Fruit fly (Drosophila melanogaster) whole organism, embryonic: ENCODE data around the gene CG31493.

ENCODE experiments used
- Aef1 ChIP-seq: fragments of 200-800 bp; sonication (Bioruptor generic); IDR thresholded peaks from 3 replicates; pipeline ENCODE4 v1.3.6; 2022; ENCODE audit warnings: missing biosample characterization, missing genetic modification characterization
- Blimp-1 ChIP-seq: fragments of 200-800 bp; sonication (Bioruptor generic); optimal IDR thresholded peaks from 3 replicates; lab custom pipeline; 2018; ENCODE audit warnings: missing biosample characterization, missing genetic modification characterization, mild to moderate bottlenecking, moderate library complexity, missing genetic modification reagents
- CG10543 ChIP-seq: fragments of 200-800 bp; sonication (Bioruptor generic); optimal IDR thresholded peaks from 3 replicates; lab custom pipeline; 2017; ENCODE audit warnings: missing biosample characterization, mild to moderate bottlenecking, missing genetic modification characterization, moderate library complexity
- CG12155 ChIP-seq: fragments of 200-800 bp; sonication (Bioruptor generic); optimal IDR thresholded peaks from 3 replicates; lab custom pipeline; 2016; ENCODE audit warnings: missing biosample characterization, missing genetic modification characterization
- CG12769 ChIP-seq: fragments of 200-800 bp; sonication (Bioruptor generic); optimal IDR thresholded peaks from 2 replicates; lab custom pipeline; 2019; ENCODE audit warnings: missing biosample characterization, mild to moderate bottlenecking, missing genetic modification characterization, moderate library complexity
- CG13894 ChIP-seq: fragments of 200-800 bp; sonication (Bioruptor generic); optimal IDR thresholded peaks from 3 replicates; lab custom pipeline; 2018; ENCODE audit warnings: missing biosample characterization, mild to moderate bottlenecking, missing genetic modification characterization, moderate library complexity
- CG15479 ChIP-seq: fragments of 200-800 bp; sonication (Bioruptor generic); optimal IDR thresholded peaks from 3 replicates; lab custom pipeline; 2019; ENCODE audit warnings: missing biosample characterization, mild to moderate bottlenecking, missing genetic modification characterization, moderate library complexity
- CG16813 ChIP-seq: fragments of 200-800 bp; sonication (Bioruptor generic); IDR thresholded peaks from 3 replicates; pipeline ENCODE4 v1.3.6; 2022; ENCODE audit warnings: missing biosample characterization, missing genetic modification characterization; ENCODE audit not compliant: partially characterized antibody
- CG2202 ChIP-seq: fragments of 200-800 bp; sonication (Bioruptor generic); optimal IDR thresholded peaks from 2 replicates; lab custom pipeline; 2018; ENCODE audit warnings: missing biosample characterization, mild to moderate bottlenecking, missing genetic modification characterization
- CG34422 ChIP-seq: fragments of 200-800 bp; sonication (Bioruptor generic); IDR thresholded peaks from 3 replicates; pipeline ENCODE4 v1.3.6; 2022; ENCODE audit warnings: missing biosample characterization, missing genetic modification characterization
- CG4707 ChIP-seq: fragments of 200-800 bp; sonication (Bioruptor generic); optimal IDR thresholded peaks from 2 replicates; lab custom pipeline; 2018; ENCODE audit warnings: missing biosample characterization, mild to moderate bottlenecking, missing genetic modification characterization, moderate library complexity
- CG6791 ChIP-seq: fragments of 200-800 bp; sonication (Bioruptor generic); IDR thresholded peaks from 3 replicates; pipeline ENCODE4 v1.3.6; 2022; ENCODE audit warnings: missing biosample characterization, missing genetic modification characterization; ENCODE audit not compliant: partially characterized antibody
- CG8924 ChIP-seq: fragments of 200-800 bp; optimal IDR thresholded peaks from 3 replicates; lab custom pipeline; 2019; ENCODE audit warnings: missing biosample characterization, mild to moderate bottlenecking, missing genetic modification characterization, moderate library complexity
- CG9727 ChIP-seq: fragments of 200-800 bp; sonication (Bioruptor generic); optimal IDR thresholded peaks from 3 replicates; lab custom pipeline; 2017; ENCODE audit warnings: missing biosample characterization, mild to moderate bottlenecking, missing genetic modification characterization
- CTCF ChIP-seq: fragments of 200-800 bp; sonication (Bioruptor generic); optimal IDR thresholded peaks from 2 replicates; lab custom pipeline; 2017; ENCODE audit warnings: missing biosample characterization, mild to moderate bottlenecking, missing genetic modification characterization, moderate library complexity
- Drgx ChIP-seq: fragments of 200-800 bp; sonication (Bioruptor generic); IDR thresholded peaks from 2 replicates; pipeline ENCODE4 v1.3.6; 2022; ENCODE audit warnings: missing biosample characterization, missing genetic modification characterization
- Ets65A ChIP-seq: fragments of 200-800 bp; sonication (Bioruptor generic); peaks from one replicate; lab custom pipeline; 2016; ENCODE audit warnings: missing biosample characterization, missing genetic modification characterization
- Hand ChIP-seq: fragments of 200-800 bp; sonication (Bioruptor generic); optimal IDR thresholded peaks from 2 replicates; lab custom pipeline; 2017; ENCODE audit warnings: mild to moderate bottlenecking, missing biosample characterization, missing genetic modification reagents, missing genetic modification characterization
- Kr ChIP-seq: fragments of 200-800 bp; sonication (Bioruptor generic); optimal IDR thresholded peaks from 2 replicates; lab custom pipeline; 2017; ENCODE audit warnings: missing biosample characterization, mild to moderate bottlenecking, missing genetic modification characterization
- Lim3 ChIP-seq: fragments of 200-800 bp; sonication (Bioruptor generic); IDR thresholded peaks from 2 replicates; pipeline ENCODE4 v1.3.6; 2022; ENCODE audit warnings: missing biosample characterization, missing genetic modification characterization
- MBD-R2 ChIP-seq: fragments of 200-800 bp; sonication (Bioruptor generic); IDR thresholded peaks from 2 replicates; pipeline ENCODE4 v1.3.6; 2022; ENCODE audit warnings: missing biosample characterization, missing genetic modification characterization
- MESR4 ChIP-seq: fragments of 200-800 bp; sonication (Bioruptor generic); optimal IDR thresholded peaks from 2 replicates; lab custom pipeline; 2018; ENCODE audit warnings: missing biosample characterization, mild to moderate bottlenecking, missing genetic modification characterization, moderate library complexity
- Med ChIP-seq: fragments of 200-800 bp; sonication (Bioruptor generic); peaks from one replicate; lab custom pipeline; 2016; ENCODE audit warnings: missing biosample characterization, missing genetic modification characterization, mild to moderate bottlenecking, inconsistent platforms, moderate library complexity
- NFAT ChIP-seq: fragments of 200-800 bp; sonication (Bioruptor generic); IDR thresholded peaks from 2 replicates; pipeline ENCODE4 v1.3.6; 2022; ENCODE audit warnings: missing biosample characterization, missing genetic modification characterization
- Neu2 ChIP-seq: fragments of 200-800 bp; sonication (Bioruptor generic); optimal IDR thresholded peaks from 3 replicates; lab custom pipeline; 2016; ENCODE audit warnings: missing biosample characterization, missing genetic modification characterization, borderline replicate concordance
- Pdp1 ChIP-seq, 2 experiments: fragments of 200-800 bp; sonication (Bioruptor generic); optimal IDR thresholded peaks; 3 replicates each; lab custom pipeline; 2016; ENCODE audit warnings: missing biosample characterization in 2 of 2, missing genetic modification characterization in 2 of 2, mild to moderate bottlenecking in 1 of 2, moderate library complexity in 1 of 2
- abd-A ChIP-seq: fragments of 200-800 bp; sonication (Bioruptor generic); optimal IDR thresholded peaks from 3 replicates; lab custom pipeline; 2019; ENCODE audit warnings: missing biosample characterization, mild to moderate bottlenecking, missing genetic modification characterization, moderate library complexity
- al ChIP-seq: fragments of 200-800 bp; sonication (Bioruptor generic); IDR thresholded peaks from 2 replicates; pipeline ENCODE4 v1.3.6; 2022; ENCODE audit warnings: missing biosample characterization, missing genetic modification characterization
- cad ChIP-seq: fragments of >200 bp; optimal IDR thresholded peaks from 2 replicates; lab custom pipeline; 2017; ENCODE audit warnings: missing biosample characterization, missing genetic modification characterization
- chm ChIP-seq: fragments of 200-800 bp; sonication (Bioruptor generic); IDR thresholded peaks from 2 replicates; pipeline ENCODE4 v1.3.6; 2022; ENCODE audit warnings: missing biosample characterization, missing genetic modification characterization
- ci ChIP-seq: fragments of 200-800 bp; sonication (Bioruptor generic); IDR thresholded peaks from 3 replicates; pipeline ENCODE4 v1.3.6; 2022; ENCODE audit warnings: missing biosample characterization, missing genetic modification characterization
- disco-r ChIP-seq: fragments of 200-800 bp; sonication (Bioruptor generic); optimal IDR thresholded peaks from 2 replicates; lab custom pipeline; 2016; ENCODE audit warnings: missing biosample characterization, missing genetic modification characterization
- eyg ChIP-seq: fragments of 200-800 bp; sonication (Bioruptor generic); optimal IDR thresholded peaks from 3 replicates; lab custom pipeline; 2016; ENCODE audit warnings: missing biosample characterization, missing genetic modification characterization
- hbn ChIP-seq: fragments of 200-800 bp; sonication (Bioruptor generic); IDR thresholded peaks from 2 replicates; pipeline ENCODE4 v1.3.6; 2022; ENCODE audit warnings: missing biosample characterization, missing genetic modification characterization; ENCODE audit not compliant: partially characterized antibody
- ind ChIP-seq: fragments of 200-800 bp; sonication (Bioruptor generic); optimal IDR thresholded peaks from 3 replicates; lab custom pipeline; 2016; ENCODE audit warnings: missing biosample characterization, missing genetic modification characterization
- kni ChIP-seq: fragments of 200-800 bp; sonication (Bioruptor generic); optimal IDR thresholded peaks from 3 replicates; lab custom pipeline; 2017; ENCODE audit warnings: mild to moderate bottlenecking, missing biosample characterization, missing genetic modification reagents, missing genetic modification characterization
- pan ChIP-seq, 4 experiments: fragments of >200 bp in 3 of 4; fragments of 200-800 bp in 1 of 4; sonication (Bioruptor generic) in 1 of 4; optimal IDR thresholded peaks in 3 of 4; IDR thresholded peaks in 1 of 4; 2 replicates each; pipeline versions ENCODE4 v1.3.6 to Lab custom; 2017 to 2022; ENCODE audit warnings: missing biosample characterization in 2 of 4, missing genetic modification characterization in 2 of 4, mixed read lengths in 1 of 4
- pros ChIP-seq: fragments of 200-800 bp; sonication (Bioruptor generic); optimal IDR thresholded peaks from 3 replicates; lab custom pipeline; 2019; ENCODE audit warnings: missing biosample characterization, mild to moderate bottlenecking, missing genetic modification characterization, moderate library complexity
- sd ChIP-seq: fragments of 200-800 bp; sonication (Bioruptor generic); optimal IDR thresholded peaks from 3 replicates; lab custom pipeline; 2018; ENCODE audit warnings: missing biosample characterization, mild to moderate bottlenecking, missing genetic modification characterization, moderate library complexity
- sna ChIP-seq: fragments of 200-800 bp; sonication (Bioruptor generic); IDR thresholded peaks from 2 replicates; pipeline ENCODE4 v1.3.6; 2022; ENCODE audit warnings: missing biosample characterization, missing genetic modification characterization; ENCODE audit not compliant: partially characterized antibody
- so ChIP-seq: fragments of 200-800 bp; sonication (Bioruptor generic); IDR thresholded peaks from 3 replicates; pipeline ENCODE4 v1.3.6; 2022; ENCODE audit warnings: missing biosample characterization, missing genetic modification characterization
- vvl ChIP-seq: fragments of 200-800 bp; sonication (Bioruptor generic); IDR thresholded peaks from 2 replicates; pipeline ENCODE4 v1.3.6; 2022; ENCODE audit warnings: missing biosample characterization, missing genetic modification characterization
- zen2 ChIP-seq: fragments of 200-800 bp; sonication (Bioruptor generic); IDR thresholded peaks from 3 replicates; pipeline ENCODE4 v1.3.6; 2022; ENCODE audit warnings: missing biosample characterization, missing genetic modification characterization; ENCODE audit not compliant: partially characterized antibody
- zf30C ChIP-seq: fragments of 200-800 bp; sonication (Bioruptor generic); optimal IDR thresholded peaks from 3 replicates; lab custom pipeline; 2018; ENCODE audit warnings: missing biosample characterization, mild to moderate bottlenecking, missing genetic modification characterization

Gene CG31493

DNA sequence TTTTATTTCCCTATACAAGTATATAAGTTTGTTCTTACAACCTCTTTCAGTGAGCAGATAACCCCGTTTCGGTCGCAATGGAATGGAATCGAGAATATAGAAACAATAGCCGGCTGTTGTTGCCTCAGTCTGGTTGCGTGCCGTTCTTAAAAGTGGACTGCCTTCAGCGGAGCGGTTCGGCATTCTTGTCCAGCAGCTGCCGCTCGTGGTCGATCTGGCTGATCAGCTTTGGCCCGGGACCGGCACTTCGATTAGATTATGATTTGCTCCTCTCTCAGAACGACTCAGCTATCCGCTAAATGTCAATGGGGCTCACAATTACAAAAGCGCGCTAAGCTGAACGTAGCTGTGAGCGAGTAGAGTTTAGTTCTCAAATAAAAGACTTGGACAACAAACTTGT, 25.7 kb downstream of the CG31493 start (continued):
- TF ChIP-seq MBD-R2 (GFP tag; lab: Robert Waterston, UW) = no peak
- TF ChIP-seq Lim3 = no peak
- no peak for TF ChIP-seq CG2202 (tag; lab: Kevin White, UChicago)
- TF ChIP-seq eyg (GFP tag; lab: Kevin White, UChicago) = no peak
- TF ChIP-seq Pdp1 (GFP tag; optimal IDR thresholded peaks at IDR 0.05; lab: Kevin White, UChicago) = no peak
- no peak for TF ChIP-seq ind (GFP tag; lab: Kevin White, UChicago)
- peak; percentile 67 for TF ChIP-seq sd
- no peak for TF ChIP-seq Kr (GFP tag; lab: Kevin White, UChicago)
- no peak for TF ChIP-seq Aef1 (GFP tag; lab: Robert Waterston, UW)
- TF ChIP-seq cad (GFP tag; lab: Kevin White, UChicago) = no peak
- peak; percentile 30 for TF ChIP-seq Med (GFP tag; lab: Kevin White, UChicago)
- TF ChIP-seq NFAT (GFP tag; lab: Robert Waterston, UW) = no peak
- TF ChIP-seq Hand (GFP tag; lab: Kevin White, UChicago) = no peak
- peak; percentile 33 for TF ChIP-seq CG13894 (tag; lab: Kevin White, UChicago)
- TF ChIP-seq zen2 (GFP tag; lab: Robert Waterston, UW) = no peak
- no peak for TF ChIP-seq CG4707 (GFP tag; lab: Kevin White, UChicago)
- no peak for TF ChIP-seq CG9727 (GFP tag; lab: Kevin White, UChicago)
- no peak for TF ChIP-seq disco-r (GFP tag; lab: Kevin White, UChicago)

dm6 chr3R:7159615-7160014, 28.3 kb downstream of the CG31493 start:
- TF ChIP-seq zf30C (peak; percentile 13), Med (GFP tag; lab: Kevin White, UChicago) (peak; percentile 44), Ets65A (peak; percentile 32), Blimp-1 (GFP tag; lab: Kevin White, UChicago) (peak; percentile 96), CTCF (GFP tag; lab: Kevin White, UChicago) (no peak), kni (GFP tag; lab: Kevin White, UChicago) (peak; percentile 19), al (GFP tag; lab: Robert Waterston, UW) (no peak)

dm6 chr3R:7162356-7163289, 31.3 kb downstream of the CG31493 start, which contains the start of gene sas:
Gene sas (plus strand): TSS chr3R:7162808.
- TF ChIP-seq CG10543 (GFP tag; lab: Kevin White, UChicago) (peak; percentile 32), ci (GFP tag; lab: Robert Waterston, UW) (peak; percentile 45; the same call in 1 of the 3 replicates), vvl (GFP tag; lab: Robert Waterston, UW) (peak; percentile 80), CG6791 (0 out of 3 replicates have a peak, but pooled peaks have one; percentile 0), so (peak; percentile 26; the same call in 1 of the 3 replicates), pros (GFP tag; lab: Kevin White, UChicago) (peak; percentile 60), CG34422 (peak; percentile 38; the same call in 1 of the 3 replicates), CG12769 (tag; lab: Kevin White, UChicago) (peak; percentile 53), hbn (GFP tag; lab: Robert Waterston, UW) (no peak; the same call in 1 of the 2 replicates), CG15479 (GFP tag; lab: Kevin White, UChicago) (peak; percentile 47), sna (GFP tag; lab: Robert Waterston, UW) (no peak), kni (GFP tag; lab: Kevin White, UChicago) (peak; percentile 74), sd (peak; percentile 64), MESR4 (GFP tag; lab: Kevin White, UChicago) (peak; percentile 3), Neu2 (no peak), Drgx (0 out of 2 replicates have a peak, but pooled peaks have one; percentile 12), Med (GFP tag; lab: Kevin White, UChicago) (peak; percentile 77), CG12155 (GFP tag; lab: Kevin White, UChicago) (no peak), abd-A (peak; percentile 37), chm (peak; percentile 47), CG8924 (tag; lab: Kevin White, UChicago) (peak; percentile 18), CG16813 (GFP tag; lab: Robert Waterston, UW) (0 out of 3 replicates have a peak, but pooled peaks have one; percentile 7), pan (optimal IDR thresholded peaks at IDR 0.05; lab: Kevin White, UChicago) (no peak), pan (GFP tag; optimal IDR thresholded peaks at IDR 0.05 in 1 of 2, IDR thresholded peaks at IDR 0.05 in 1 of 2) (peak in 1 of 2 experiments; percentile 32)
